Worm (Caenorhabditis elegans): ENCODE data around the gene polh-1.
A peak's percentile ranks its signal among the peaks of the same experiment; 100 is the strongest.

polh-1 gene

DNA sequence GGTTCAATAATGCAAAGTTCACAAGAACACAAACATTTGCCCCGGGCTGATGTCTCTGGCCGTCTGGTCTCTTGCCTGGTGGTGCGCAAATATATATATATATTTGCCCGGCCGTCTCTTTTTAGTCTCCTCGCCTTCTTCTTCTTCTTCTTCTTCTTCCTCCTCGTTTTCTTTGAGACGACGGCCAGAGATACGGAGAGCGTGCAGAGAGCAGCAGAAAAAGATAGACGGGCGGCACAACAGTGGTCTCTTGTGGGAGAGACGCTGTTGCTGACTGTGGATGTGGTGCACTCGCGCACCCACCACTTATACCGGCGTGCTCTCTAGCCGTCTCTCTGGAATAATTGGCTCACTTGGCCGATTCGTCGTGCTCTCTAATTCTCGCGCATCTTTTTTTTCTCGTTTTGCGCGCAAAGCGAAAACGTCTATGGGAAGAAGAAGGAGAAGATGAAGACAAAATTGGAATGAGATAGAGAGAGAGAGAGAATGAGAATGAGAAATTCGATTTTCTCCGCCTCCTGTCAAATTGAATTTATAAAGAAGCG, 28.9 kb downstream of the polh-1 start (continued):
- TF ChIP-seq ceh-14 (tag; optimal IDR thresholded peaks at IDR 0.05) (peak; percentile 90), ref-2 (tag; optimal IDR thresholded peaks at IDR 0.05) (peak; percentile 97), hlh-15 (tag; optimal IDR thresholded peaks at IDR 0.05) (no peak), T23F11.4 (GFP tag; optimal IDR thresholded peaks at IDR 0.05) (peak; percentile 61), fax-1 (tag; optimal IDR thresholded peaks at IDR 0.05) (peak; percentile 70), ceh-34 (tag; optimal IDR thresholded peaks at IDR 0.05) (peak; percentile 93), hlh-13 (GFP tag; optimal IDR thresholded peaks at IDR 0.05) (no peak), npax-4 (tag; optimal IDR thresholded peaks at IDR 0.05) (no peak), ceh-18 (tag; optimal IDR thresholded peaks at IDR 0.05) (peak; percentile 95), che-1 (tag; optimal IDR thresholded peaks at IDR 0.05) (no peak), ceh-19 (GFP tag; optimal IDR thresholded peaks at IDR 0.05) (peak; percentile 56), ceh-22 (tag; optimal IDR thresholded peaks at IDR 0.05) (no peak), pqm-1 (tag; optimal IDR thresholded peaks at IDR 0.05) (peak; percentile 91), tbx-7 (tag; optimal IDR thresholded peaks at IDR 0.05) (peak; percentile 19), elt-2 (tag; optimal IDR thresholded peaks at IDR 0.05) (peak; percentile 48), madf-2 (tag; optimal IDR thresholded peaks at IDR 0.05) (no peak), pax-1 (tag; optimal IDR thresholded peaks at IDR 0.05) (peak; percentile 33), nfya-1 (tag; optimal IDR thresholded peaks at IDR 0.05) (peak; percentile 90), ceh-48 (tag; optimal IDR thresholded peaks at IDR 0.05) (peak; percentile 28), unc-86 (tag; optimal IDR thresholded peaks at IDR 0.05) (peak; percentile 74), odd-2 (tag; optimal IDR thresholded peaks at IDR 0.05) (no peak), K09A11.1 (tag; optimal IDR thresholded peaks at IDR 0.05; ENCODE audit: insufficient read depth) (peak; percentile 14), tbx-2 (tag; optimal IDR thresholded peaks at IDR 0.05) (peak; percentile 98), ceh-30 (tag; optimal IDR thresholded peaks at IDR 0.05) (peak; percentile 31), ceh-9 (tag; optimal IDR thresholded peaks at IDR 0.05) (no peak)

- TF ChIP-seq madf-2 (tag; optimal IDR thresholded peaks at IDR 0.05) (no peak), unc-55 (GFP tag; optimal IDR thresholded peaks at IDR 0.05) (no peak), npax-4 (tag; optimal IDR thresholded peaks at IDR 0.05) (no peak), dve-1 (tag; optimal IDR thresholded peaks at IDR 0.05) (no peak), T23F11.4 (GFP tag; optimal IDR thresholded peaks at IDR 0.05) (no peak), ref-2 (tag; optimal IDR thresholded peaks at IDR 0.05) (no peak), pha-4 (tag; optimal IDR thresholded peaks at IDR 0.05) (no peak), hlh-30 (tag; optimal IDR thresholded peaks at IDR 0.05; ENCODE audit: insufficient read depth) (no peak), pqm-1 (tag; optimal IDR thresholded peaks at IDR 0.05) (no peak), lin-11 (tag; optimal IDR thresholded peaks at IDR 0.05) (no peak), K09A11.1 (tag; optimal IDR thresholded peaks at IDR 0.05; ENCODE audit: insufficient read depth) (no peak), ceh-24 (tag; optimal IDR thresholded peaks at IDR 0.05) (no peak), ttx-3 (tag; optimal IDR thresholded peaks at IDR 0.05) (no peak), elt-2 (tag; optimal IDR thresholded peaks at IDR 0.05) (no peak), ceh-30 (tag; optimal IDR thresholded peaks at IDR 0.05) (no peak), ceh-22 (tag; optimal IDR thresholded peaks at IDR 0.05) (no peak), pax-1 (tag; optimal IDR thresholded peaks at IDR 0.05) (no peak), mec-3 (tag; optimal IDR thresholded peaks at IDR 0.05; ENCODE audit: borderline replicate concordance) (no peak), sox-4 (tag; optimal IDR thresholded peaks at IDR 0.05) (no peak)
Measured at ce11 chrIII:1918311-1918932, 31.6 kb downstream of the polh-1 start.

ce11 chrIII:1905589-1905988, 44.5 kb downstream of the polh-1 start, which contains the start of the genes B0524.6 and pqn-41:
Gene B0524.6 (minus strand): TSS chrIII:1905640.
Gene pqn-41 (plus strand): TSS chrIII:1905958.
- TF ChIP-seq nfya-1 (tag; optimal IDR thresholded peaks at IDR 0.05) (no peak), unc-42 (tag; optimal IDR thresholded peaks at IDR 0.05) (peak; percentile 68)

DNA sequence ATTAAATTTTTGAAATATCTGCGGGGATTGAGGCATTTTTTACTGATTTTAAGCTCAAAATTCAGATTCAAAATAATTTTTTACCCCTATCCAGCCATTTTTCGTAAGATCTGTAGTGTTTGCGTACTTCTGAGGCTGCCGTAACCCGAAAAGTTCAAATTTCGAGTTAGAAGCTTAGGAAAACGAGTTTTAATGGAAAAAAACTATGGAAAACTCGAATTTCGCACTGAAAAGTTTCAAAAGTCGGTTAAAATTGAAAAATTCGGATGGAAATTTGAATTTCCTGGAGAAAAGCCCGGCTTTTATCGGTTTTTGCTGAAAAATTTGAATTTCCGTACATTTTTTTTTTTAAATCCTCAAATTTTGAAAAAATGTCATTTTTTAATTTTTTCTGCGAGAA, 46.1 kb downstream of the polh-1 start:
- no peak for TF ChIP-seq odd-2 (tag; optimal IDR thresholded peaks at IDR 0.05)
- no peak for TF ChIP-seq ceh-9 (tag; optimal IDR thresholded peaks at IDR 0.05)
- TF ChIP-seq C38D4.7 (GFP tag; optimal IDR thresholded peaks at IDR 0.05), result no peak
- TF ChIP-seq K09A11.1 (tag; optimal IDR thresholded peaks at IDR 0.05; ENCODE audit: insufficient read depth), result no peak
- no peak for TF ChIP-seq ceh-31 (tag; optimal IDR thresholded peaks at IDR 0.05)
- TF ChIP-seq npax-4 (tag; optimal IDR thresholded peaks at IDR 0.05), result no peak
- TF ChIP-seq lin-11 (tag; optimal IDR thresholded peaks at IDR 0.05), result no peak
- no peak for TF ChIP-seq hlh-8 (tag; optimal IDR thresholded peaks at IDR 0.05)
- no peak for TF ChIP-seq pha-4 (tag; optimal IDR thresholded peaks at IDR 0.05)
- TF ChIP-seq unc-55 (GFP tag; optimal IDR thresholded peaks at IDR 0.05), result no peak
- TF ChIP-seq pat-9 (tag; optimal IDR thresholded peaks at IDR 0.05), result no peak
- TF ChIP-seq nfya-1 (tag; optimal IDR thresholded peaks at IDR 0.05), result no peak
- TF ChIP-seq unc-3 (GFP tag; conservative IDR thresholded peaks at IDR 0.05), result no peak
- no peak for TF ChIP-seq unc-3 (tag; optimal IDR thresholded peaks at IDR 0.05)
- no peak for TF ChIP-seq ahr-1 (tag; optimal IDR thresholded peaks at IDR 0.05)
- no peak for TF ChIP-seq ttx-3 (tag; optimal IDR thresholded peaks at IDR 0.05)

Measured in whole organism, late embryonic.